Fruit fly (Drosophila melanogaster) whole organism, embryonic: ENCODE results near the gene CG6912.

Source experiments
- Atf3 ChIP-seq: fragments of 200-800 bp; sonication (Bioruptor generic); optimal IDR thresholded peaks from 3 replicates; lab custom pipeline; 2016; ENCODE audit warnings: missing biosample characterization, missing genetic modification characterization
- CG11398 ChIP-seq: fragments of 200-800 bp; sonication (Bioruptor generic); optimal IDR thresholded peaks from 2 replicates; lab custom pipeline; 2016; ENCODE audit warnings: missing biosample characterization, missing genetic modification characterization
- CG13296 ChIP-seq: fragments of 200-800 bp; sonication (Bioruptor generic); optimal IDR thresholded peaks from 3 replicates; lab custom pipeline; 2018; ENCODE audit warnings: missing biosample characterization, mild to moderate bottlenecking, missing genetic modification characterization
- CG1602 ChIP-seq: fragments of 200-800 bp; sonication (Bioruptor generic); optimal IDR thresholded peaks from 3 replicates; lab custom pipeline; 2016; ENCODE audit warnings: missing biosample characterization, missing genetic modification characterization
- CG18599 ChIP-seq: fragments of 200-800 bp; sonication (Bioruptor generic); optimal IDR thresholded peaks from 3 replicates; lab custom pipeline; 2017; ENCODE audit warnings: missing biosample characterization, missing genetic modification characterization, mild to moderate bottlenecking, moderate library complexity, missing genetic modification reagents
- CG18764 ChIP-seq: fragments of 200-800 bp; sonication (Bioruptor generic); optimal IDR thresholded peaks from 3 replicates; lab custom pipeline; 2016; ENCODE audit warnings: missing biosample characterization, missing genetic modification characterization
- CG3281 ChIP-seq: fragments of 200-800 bp; sonication (Bioruptor generic); optimal IDR thresholded peaks from 3 replicates; lab custom pipeline; 2017; ENCODE audit warnings: missing biosample characterization, mild to moderate bottlenecking, missing genetic modification characterization
- CG4820 ChIP-seq: fragments of 200-800 bp; sonication (Bioruptor generic); optimal IDR thresholded peaks from 3 replicates; lab custom pipeline; 2016; ENCODE audit warnings: missing biosample characterization, missing genetic modification characterization
- CG7786 ChIP-seq: fragments of 200-800 bp; sonication (Bioruptor generic); optimal IDR thresholded peaks from 2 replicates; lab custom pipeline; 2016; ENCODE audit warnings: missing biosample characterization, missing genetic modification characterization
- CG7928 ChIP-seq: fragments of 200-800 bp; sonication (Bioruptor generic); optimal IDR thresholded peaks from 2 replicates; lab custom pipeline; 2017; ENCODE audit warnings: missing biosample characterization, mild to moderate bottlenecking, missing genetic modification characterization
- CG8089 ChIP-seq: fragments of 200-800 bp; sonication (Bioruptor generic); optimal IDR thresholded peaks from 3 replicates; lab custom pipeline; 2016; ENCODE audit warnings: missing biosample characterization, missing genetic modification characterization
- CG9797 ChIP-seq: fragments of 200-800 bp; sonication (Bioruptor generic); optimal IDR thresholded peaks from 3 replicates; lab custom pipeline; 2018; ENCODE audit warnings: missing biosample characterization, mild to moderate bottlenecking, missing genetic modification characterization
- Chrac-16 ChIP-seq: fragments of 200-800 bp; sonication (Bioruptor generic); optimal IDR thresholded peaks from 3 replicates; lab custom pipeline; 2016; ENCODE audit warnings: missing biosample characterization, missing genetic modification characterization
- CkIIα-i1 ChIP-seq: fragments of 200-800 bp; sonication (Bioruptor generic); IDR thresholded peaks from 2 replicates; pipeline ENCODE4 v1.3.6; 2022; ENCODE audit warnings: missing biosample characterization, missing genetic modification characterization
- CoRest ChIP-seq: fragments of 200-800 bp; sonication (Bioruptor generic); optimal IDR thresholded peaks from 3 replicates; lab custom pipeline; 2018; ENCODE audit warnings: missing biosample characterization, mild to moderate bottlenecking, missing genetic modification characterization, moderate library complexity
- D ChIP-seq, 2 experiments: fragments of 200-800 bp in 1 of 2; fragments of >200 bp in 1 of 2; sonication (Bioruptor generic) in 1 of 2; optimal IDR thresholded peaks; 2 replicates in 1 of 2; 3 replicates in 1 of 2; lab custom pipeline; 2017; ENCODE audit warnings: mild to moderate bottlenecking in 1 of 2, missing biosample characterization in 1 of 2, missing genetic modification characterization in 1 of 2, missing genetic modification reagents in 1 of 2
- D19B ChIP-seq: fragments of 200-800 bp; sonication (Bioruptor generic); optimal IDR thresholded peaks from 2 replicates; lab custom pipeline; 2017; ENCODE audit warnings: missing biosample characterization, mild to moderate bottlenecking, missing genetic modification characterization
- Dip3 ChIP-seq: fragments of 200-800 bp; sonication (Bioruptor generic); optimal IDR thresholded peaks from 3 replicates; lab custom pipeline; 2016; ENCODE audit warnings: missing biosample characterization, missing genetic modification characterization
- Fer2 ChIP-seq: fragments of 200-800 bp; sonication (Bioruptor generic); optimal IDR thresholded peaks from 2 replicates; lab custom pipeline; 2018; ENCODE audit warnings: missing biosample characterization, mild to moderate bottlenecking, missing genetic modification characterization, moderate library complexity
- Gug ChIP-seq: fragments of 200-800 bp; sonication (Bioruptor generic); IDR thresholded peaks from 4 replicates; pipeline ENCODE4 v1.3.6; 2022; ENCODE audit warnings: missing biosample characterization, missing genetic modification characterization
- H15 ChIP-seq: fragments of 200-800 bp; sonication (Bioruptor generic); IDR thresholded peaks from 3 replicates; pipeline ENCODE4 v1.3.6; 2022; ENCODE audit warnings: missing biosample characterization, missing genetic modification characterization
- HLHmδ ChIP-seq: fragments of 200-800 bp; sonication (Bioruptor generic); optimal IDR thresholded peaks from 2 replicates; lab custom pipeline; 2018; ENCODE audit warnings: missing biosample characterization, mild to moderate bottlenecking, missing genetic modification characterization, moderate library complexity
- Lpt ChIP-seq: fragments of >200 bp; optimal IDR thresholded peaks from 2 replicates; lab custom pipeline; 2018; ENCODE audit warnings: missing biosample characterization, missing genetic modification characterization
- Med ChIP-seq: fragments of 200-800 bp; sonication (Bioruptor generic); peaks from one replicate; lab custom pipeline; 2016; ENCODE audit warnings: missing biosample characterization, missing genetic modification characterization, mild to moderate bottlenecking, inconsistent platforms, moderate library complexity
- NC2β ChIP-seq: fragments of 200-800 bp; sonication (Bioruptor generic); optimal IDR thresholded peaks from 2 replicates; lab custom pipeline; 2016; ENCODE audit warnings: missing biosample characterization, missing genetic modification characterization
- Nf-YA ChIP-seq: fragments of 200-800 bp; sonication (Bioruptor generic); IDR thresholded peaks from 2 replicates; pipeline ENCODE4 v1.3.6; 2022; ENCODE audit warnings: missing biosample characterization, missing genetic modification characterization
- Scr ChIP-seq: fragments of 200-800 bp; sonication (Bioruptor generic); IDR thresholded peaks from 2 replicates; pipeline ENCODE4 v1.3.6; 2022; ENCODE audit warnings: missing biosample characterization, missing genetic modification characterization; ENCODE audit not compliant: partially characterized antibody
- Sry-β ChIP-seq: fragments of 200-800 bp; sonication (Bioruptor generic); optimal IDR thresholded peaks from 2 replicates; lab custom pipeline; 2018; ENCODE audit warnings: missing biosample characterization, mild to moderate bottlenecking, missing genetic modification characterization, moderate library complexity
- ab ChIP-seq: fragments of 200-800 bp; sonication (Bioruptor generic); optimal IDR thresholded peaks from 2 replicates; lab custom pipeline; 2016; ENCODE audit warnings: missing biosample characterization, missing genetic modification characterization
- bab2 ChIP-seq: fragments of 200-800 bp; sonication (Bioruptor generic); optimal IDR thresholded peaks from 2 replicates; lab custom pipeline; 2016; ENCODE audit warnings: missing biosample characterization, missing genetic modification characterization
- cato ChIP-seq: fragments of 200-800 bp; sonication (Bioruptor generic); optimal IDR thresholded peaks from 2 replicates; lab custom pipeline; 2016; ENCODE audit warnings: missing biosample characterization, missing genetic modification characterization, borderline replicate concordance
- cg ChIP-seq: fragments of 200-800 bp; sonication (Bioruptor generic); optimal IDR thresholded peaks from 3 replicates; lab custom pipeline; 2019; ENCODE audit warnings: missing biosample characterization, mild to moderate bottlenecking, missing genetic modification characterization, moderate library complexity
- ci ChIP-seq: fragments of 200-800 bp; sonication (Bioruptor generic); IDR thresholded peaks from 3 replicates; pipeline ENCODE4 v1.3.6; 2022; ENCODE audit warnings: missing biosample characterization, missing genetic modification characterization
- crc ChIP-seq: fragments of 200-800 bp; sonication (Bioruptor generic); optimal IDR thresholded peaks from 2 replicates; lab custom pipeline; 2016; ENCODE audit warnings: missing biosample characterization, missing genetic modification characterization
- crol ChIP-seq: fragments of 200-800 bp; sonication (Bioruptor generic); IDR thresholded peaks from 2 replicates; pipeline ENCODE4 v1.3.6; 2022; ENCODE audit warnings: missing biosample characterization, missing genetic modification characterization
- emc ChIP-seq: fragments of 200-800 bp; sonication (Bioruptor generic); optimal IDR thresholded peaks from 2 replicates; lab custom pipeline; 2016; ENCODE audit warnings: missing biosample characterization, missing genetic modification characterization
- ems ChIP-seq: fragments of 200-800 bp; sonication (Bioruptor generic); optimal IDR thresholded peaks from 3 replicates; lab custom pipeline; 2016; ENCODE audit warnings: missing biosample characterization, missing genetic modification characterization
- fu2 ChIP-seq: fragments of 200-800 bp; sonication (Bioruptor generic); optimal IDR thresholded peaks from 2 replicates; lab custom pipeline; 2016; ENCODE audit warnings: missing biosample characterization, missing genetic modification characterization
- grn ChIP-seq: fragments of 200-800 bp; sonication (Bioruptor generic); optimal IDR thresholded peaks from 3 replicates; lab custom pipeline; 2017; ENCODE audit warnings: missing biosample characterization, missing genetic modification characterization
- ind ChIP-seq: fragments of 200-800 bp; sonication (Bioruptor generic); optimal IDR thresholded peaks from 3 replicates; lab custom pipeline; 2016; ENCODE audit warnings: missing biosample characterization, missing genetic modification characterization
- klu ChIP-seq: fragments of 200-800 bp; sonication (Bioruptor generic); IDR thresholded peaks from 2 replicates; pipeline ENCODE4 v1.3.6; 2022; ENCODE audit warnings: missing biosample characterization, missing genetic modification characterization
- knrl ChIP-seq: fragments of 200-800 bp; sonication (Bioruptor generic); IDR thresholded peaks from 3 replicates; pipeline ENCODE4 v1.3.6; 2022; ENCODE audit warnings: missing biosample characterization, missing genetic modification characterization; ENCODE audit not compliant: partially characterized antibody
- nau ChIP-seq: fragments of 200-800 bp; sonication (Bioruptor generic); optimal IDR thresholded peaks from 3 replicates; lab custom pipeline; 2017; ENCODE audit warnings: missing biosample characterization, mild to moderate bottlenecking, missing genetic modification characterization, missing genetic modification reagents
- nom ChIP-seq: fragments of 200-800 bp; sonication (Bioruptor generic); optimal IDR thresholded peaks from 2 replicates; lab custom pipeline; 2017; ENCODE audit warnings: missing biosample characterization, missing genetic modification characterization, mild to moderate bottlenecking, moderate library complexity, missing genetic modification reagents
- pita ChIP-seq: fragments of 200-800 bp; sonication (Bioruptor generic); optimal IDR thresholded peaks from 2 replicates; lab custom pipeline; 2017; ENCODE audit warnings: missing biosample characterization, mild to moderate bottlenecking, missing genetic modification characterization
- sd ChIP-seq: fragments of 200-800 bp; sonication (Bioruptor generic); optimal IDR thresholded peaks from 3 replicates; lab custom pipeline; 2018; ENCODE audit warnings: missing biosample characterization, mild to moderate bottlenecking, missing genetic modification characterization, moderate library complexity
- slbo ChIP-seq: fragments of 200-800 bp; sonication (Bioruptor generic); IDR thresholded peaks from 2 replicates; pipeline ENCODE4 v1.3.6; 2022; ENCODE audit warnings: missing biosample characterization, missing genetic modification characterization
- tna ChIP-seq: fragments of 200-800 bp; sonication (Bioruptor generic); IDR thresholded peaks from 2 replicates; pipeline ENCODE4 v1.3.6; 2022; ENCODE audit warnings: missing biosample characterization, missing genetic modification characterization; ENCODE audit not compliant: partially characterized antibody
- tx ChIP-seq: fragments of 200-800 bp; sonication (Bioruptor generic); optimal IDR thresholded peaks from 2 replicates; lab custom pipeline; 2016; ENCODE audit warnings: missing biosample characterization, missing genetic modification characterization
- vvl ChIP-seq: fragments of 200-800 bp; sonication (Bioruptor generic); IDR thresholded peaks from 2 replicates; pipeline ENCODE4 v1.3.6; 2022; ENCODE audit warnings: missing biosample characterization, missing genetic modification characterization

Gene CG6912

DNA sequence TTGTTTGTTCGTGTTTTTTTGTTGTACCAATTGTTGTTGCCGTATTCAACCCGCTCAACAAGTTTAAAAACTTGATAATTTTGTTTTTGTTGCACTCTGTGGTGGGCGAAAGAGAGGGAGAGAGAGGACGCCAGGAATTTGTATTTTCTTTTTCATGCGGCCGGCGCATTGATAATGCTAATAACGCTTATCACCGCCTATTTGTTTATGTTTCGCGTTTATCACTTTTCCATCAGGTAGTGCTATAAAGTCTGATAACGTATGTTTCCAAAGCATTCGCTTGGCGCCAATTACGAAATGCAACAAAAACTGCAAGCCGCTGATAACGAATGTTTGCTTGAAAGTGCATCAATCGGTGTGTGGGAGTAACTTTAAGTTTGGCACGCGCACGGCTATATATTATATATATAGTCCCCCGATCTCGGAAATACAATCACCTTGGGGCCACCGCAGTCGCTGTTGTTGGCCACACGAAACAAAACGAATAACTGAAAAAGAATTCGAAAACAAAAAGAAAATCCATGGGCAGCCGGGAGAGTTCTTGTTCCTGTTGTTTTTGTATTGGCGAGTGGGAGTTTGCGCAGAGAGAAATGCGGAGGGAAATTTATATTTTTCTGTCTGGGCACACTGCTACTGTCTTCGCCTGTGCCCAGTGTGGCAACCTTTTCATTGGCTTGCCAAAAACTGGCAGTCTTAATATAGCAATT is 10.4 kb upstream of the CG6912 start, which contains the start of gene Glys (continued):
- TF ChIP-seq CG11398 (no peak), Gug (no peak), Lpt (no peak), ab (GFP tag; lab: Kevin White, UChicago) (no peak), crc (GFP tag; lab: Kevin White, UChicago) (no peak), CG13296 (GFP tag; lab: Kevin White, UChicago) (peak; percentile 11), tna (GFP tag; lab: Robert Waterston, UW) (no peak), CoRest (tag; lab: Kevin White, UChicago) (peak; percentile 5), nau (GFP tag; lab: Kevin White, UChicago) (no peak), Nf-YA (GFP tag; lab: Robert Waterston, UW) (no peak), NC2β (GFP tag; lab: Kevin White, UChicago) (peak; percentile 7), pita (GFP tag; lab: Kevin White, UChicago) (no peak), CG18764 (GFP tag; lab: Kevin White, UChicago) (no peak), H15 (no peak), CG3281 (GFP tag; lab: Kevin White, UChicago) (peak; percentile 20), cg (GFP tag; lab: Kevin White, UChicago) (peak; percentile 18), Med (GFP tag; lab: Kevin White, UChicago) (peak; percentile 58), klu (GFP tag; lab: Robert Waterston, UW) (peak; percentile 39; the same call in 1 of the 2 replicates), cato (GFP tag; lab: Kevin White, UChicago) (no peak), CG7786 (GFP tag; lab: Kevin White, UChicago) (no peak), CG1602 (GFP tag; lab: Kevin White, UChicago) (no peak), Fer2 (tag; lab: Kevin White, UChicago) (no peak), Chrac-16 (GFP tag; lab: Kevin White, UChicago) (no peak), Atf3 (GFP tag; lab: Kevin White, UChicago) (no peak), CkIIα-i1 (GFP tag; lab: Robert Waterston, UW) (no peak), CG9797 (GFP tag; lab: Kevin White, UChicago) (peak; percentile 81), ci (peak; percentile 21; the same call in 1 of the 3 replicates), crol (GFP tag; lab: Robert Waterston, UW) (no peak), CG4820 (GFP tag; lab: Kevin White, UChicago) (no peak), ind (GFP tag; lab: Kevin White, UChicago) (no peak), bab2 (no peak), HLHmδ (no peak), CG18599 (GFP tag; lab: Kevin White, UChicago) (peak; percentile 60), D19B (no peak), vvl (GFP tag; lab: Robert Waterston, UW) (peak; percentile 44; the same call in 1 of the 2 replicates), Sry-β (GFP tag; lab: Kevin White, UChicago) (no peak), ems (GFP tag; lab: Kevin White, UChicago) (no peak), grn (GFP tag; lab: Kevin White, UChicago) (peak; percentile 92), slbo (GFP tag; lab: Robert Waterston, UW) (no peak), CG7928 (no peak), CG8089 (GFP tag; lab: Kevin White, UChicago) (no peak), knrl (GFP tag; lab: Robert Waterston, UW) (no peak), fu2 (GFP tag; lab: Kevin White, UChicago) (no peak), tx (GFP tag; lab: Kevin White, UChicago) (no peak), Scr (0 out of 2 replicates have a peak, but pooled peaks have one; percentile 39), nom (GFP tag; lab: Kevin White, UChicago) (peak; percentile 73), emc (GFP tag; lab: Kevin White, UChicago) (no peak), D (optimal IDR thresholded peaks at IDR 0.05; lab: Kevin White, UChicago) (no peak), D (GFP tag; optimal IDR thresholded peaks at IDR 0.05; lab: Kevin White, UChicago) (peak; percentile 15), Dip3 (GFP tag; lab: Kevin White, UChicago) (peak; percentile 12), sd (tag; lab: Kevin White, UChicago) (peak; percentile 98)
